Worm (Caenorhabditis elegans): ENCODE results near the gene szy-2.

The szy-2 gene

ce11 chrIII:5406314-5406713 is 35.2 kb upstream of the szy-2 start:
- TF ChIP-seq lin-39 (tag; optimal IDR thresholded peaks at IDR 0.05) (no peak), elt-1 (tag; optimal IDR thresholded peaks at IDR 0.05) (no peak), hmg-11 (tag; optimal IDR thresholded peaks at IDR 0.05) (no peak), fos-1 (tag; optimal IDR thresholded peaks at IDR 0.05) (no peak), zag-1 (tag; optimal IDR thresholded peaks at IDR 0.05) (no peak), egl-5 (tag; optimal IDR thresholded peaks at IDR 0.05) (no peak), nhr-11 (tag; optimal IDR thresholded peaks at IDR 0.05) (no peak), elt-2 (tag; optimal IDR thresholded peaks at IDR 0.05) (no peak), elt-3 (tag; optimal IDR thresholded peaks at IDR 0.05) (no peak)

- TF ChIP-seq fkh-10 (GFP tag; optimal IDR thresholded peaks at IDR 0.05), result no peak
- no peak for TF ChIP-seq ceh-9 (tag; optimal IDR thresholded peaks at IDR 0.05)
- no peak for TF ChIP-seq nhr-237 (tag; optimal IDR thresholded peaks at IDR 0.05)
- peak; percentile 41 for TF ChIP-seq elt-2 (tag; optimal IDR thresholded peaks at IDR 0.05)
- TF ChIP-seq aly-2 (tag; optimal IDR thresholded peaks at IDR 0.05), result no peak
- no peak for TF ChIP-seq R02D3.7 (tag; optimal IDR thresholded peaks at IDR 0.05)
- no peak for TF ChIP-seq fkh-2 (tag; optimal IDR thresholded peaks at IDR 0.05)
- no peak for TF ChIP-seq ceh-16 (tag; optimal IDR thresholded peaks at IDR 0.05)
- no peak for TF ChIP-seq elt-3 (tag; optimal IDR thresholded peaks at IDR 0.05)
- peak; percentile 47 for TF ChIP-seq nhr-25 (tag; optimal IDR thresholded peaks at IDR 0.05)
- no peak for TF ChIP-seq eor-1 (tag; optimal IDR thresholded peaks at IDR 0.05)
- no peak for TF ChIP-seq ztf-4 (tag; optimal IDR thresholded peaks at IDR 0.05)
- TF ChIP-seq nhr-12 (tag; optimal IDR thresholded peaks at IDR 0.05), result no peak
- no peak for TF ChIP-seq daf-12 (tag; optimal IDR thresholded peaks at IDR 0.05)
- TF ChIP-seq lin-15B (tag; optimal IDR thresholded peaks at IDR 0.05), result peak; percentile 68
- TF ChIP-seq hmg-11 (tag; optimal IDR thresholded peaks at IDR 0.05), result peak; percentile 34
- TF ChIP-seq tbx-2 (tag; optimal IDR thresholded peaks at IDR 0.05), result no peak
- no peak for TF ChIP-seq egl-27 (tag; optimal IDR thresholded peaks at IDR 0.05)
- TF ChIP-seq nhr-43 (tag; optimal IDR thresholded peaks at IDR 0.05; ENCODE audit: poor library complexity, severe bottlenecking), result no peak
- no peak for TF ChIP-seq lsy-12 (tag; optimal IDR thresholded peaks at IDR 0.05)
- TF ChIP-seq ceh-28 (tag; optimal IDR thresholded peaks at IDR 0.05), result no peak
- TF ChIP-seq snpc-4 (tag; optimal IDR thresholded peaks at IDR 0.05), result no peak
- TF ChIP-seq jun-1 (tag; optimal IDR thresholded peaks at IDR 0.05), result no peak
- no peak for TF ChIP-seq mml-1 (tag; optimal IDR thresholded peaks at IDR 0.05)
- TF ChIP-seq skn-1 (tag; optimal IDR thresholded peaks at IDR 0.05), result no peak
- no peak for TF ChIP-seq mdl-1 (tag; optimal IDR thresholded peaks at IDR 0.05)
- TF ChIP-seq nhr-77 (tag; optimal IDR thresholded peaks at IDR 0.05), result no peak
- TF ChIP-seq elt-1 (tag; optimal IDR thresholded peaks at IDR 0.05), result no peak
- no peak for TF ChIP-seq fos-1 (tag; optimal IDR thresholded peaks at IDR 0.05)
- no peak for TF ChIP-seq sea-2 (GFP tag; optimal IDR thresholded peaks at IDR 0.05)
- no peak for TF ChIP-seq ZK546.5 (tag; optimal IDR thresholded peaks at IDR 0.05)
- TF ChIP-seq unc-62 (GFP tag; optimal IDR thresholded peaks at IDR 0.05), result no peak
- TF ChIP-seq pha-4 (tag; optimal IDR thresholded peaks at IDR 0.05), result peak; percentile 62
- no peak for TF ChIP-seq nhr-67 (tag; optimal IDR thresholded peaks at IDR 0.05)
- no peak for TF ChIP-seq pqm-1 (tag; optimal IDR thresholded peaks at IDR 0.05)
- TF ChIP-seq nfya-1 (tag; optimal IDR thresholded peaks at IDR 0.05; ENCODE audit: insufficient read depth), result peak; percentile 79
- no peak for TF ChIP-seq nhr-23 (tag; optimal IDR thresholded peaks at IDR 0.05)
- TF ChIP-seq egl-5 (tag; optimal IDR thresholded peaks at IDR 0.05), result no peak
- TF ChIP-seq lin-39 (tag; optimal IDR thresholded peaks at IDR 0.05), result peak; percentile 30
- TF ChIP-seq nhr-28 (tag; optimal IDR thresholded peaks at IDR 0.05), result no peak
These were observed 34.6 kb upstream of the szy-2 start, which contains the start of the genes W03A5.2 and Y32H12A.8 for ce11 chrIII:5405628-5406084. Gene W03A5.2, plus strand, starts transcription at chrIII:5406034. Gene Y32H12A.8, minus strand, starts transcription at chrIII:5406037.

ce11 chrIII:5404998-5405397 is 33.9 kb upstream of the szy-2 start:
- no peak for TF ChIP-seq egl-27 (tag; optimal IDR thresholded peaks at IDR 0.05)
